Worm (Caenorhabditis elegans) whole organism, L3 larva: ENCODE measurements around the gene T21B6.3.

Experiments used
- ZK546.5 ChIP-seq: sonication (generic microtip); optimal IDR thresholded peaks from 2 replicates; lab custom pipeline; 2017; ENCODE audit warnings: missing biosample characterization, missing genetic modification characterization
- ceh-16 ChIP-seq: sonication (generic microtip); optimal IDR thresholded peaks from 2 replicates; lab custom pipeline; 2017; ENCODE audit warnings: missing biosample characterization, missing genetic modification characterization
- ceh-28 ChIP-seq: fragments of 150-350 bp; optimal IDR thresholded peaks from 2 replicates; lab custom pipeline; 2014; ENCODE audit warnings: missing biosample characterization, missing genetic modification reagents, missing genetic modification characterization
- ceh-82 ChIP-seq: fragments of 150-350 bp; optimal IDR thresholded peaks from 2 replicates; lab custom pipeline; 2014; ENCODE audit warnings: missing biosample characterization, missing genetic modification characterization
- egl-27 ChIP-seq: sonication (generic microtip); optimal IDR thresholded peaks from 4 replicates; lab custom pipeline; 2017; ENCODE audit warnings: missing biosample characterization, missing genetic modification reagents, missing genetic modification characterization
- elt-1 ChIP-seq: fragments of 150-350 bp; optimal IDR thresholded peaks from 2 replicates; lab custom pipeline; 2014; ENCODE audit warnings: missing biosample characterization, missing genetic modification characterization
- elt-2 ChIP-seq: sonication (generic microtip); optimal IDR thresholded peaks from 2 replicates; lab custom pipeline; 2016; ENCODE audit warnings: missing genetic modification reagents, mild to moderate bottlenecking, missing genetic modification characterization, missing compliant biosample characterization
- elt-3 ChIP-seq, 3 experiments: fragments of 150-350 bp in 1 of 3; sonication (generic microtip) in 2 of 3; optimal IDR thresholded peaks; 2 replicates in 2 of 3; 4 replicates in 1 of 3; lab custom pipeline; 2014 to 2017; ENCODE audit warnings: missing biosample characterization in 3 of 3, missing genetic modification characterization in 3 of 3
- eor-1 ChIP-seq, 2 experiments: fragments of 150-350 bp; optimal IDR thresholded peaks; 2 replicates each; lab custom pipeline; 2014 to 2018; ENCODE audit warnings: missing biosample characterization in 2 of 2, missing genetic modification characterization in 2 of 2
- fkh-10 ChIP-seq: sonication (generic microtip); optimal IDR thresholded peaks from 2 replicates; lab custom pipeline; 2017; ENCODE audit warnings: missing biosample characterization, missing genetic modification reagents, missing genetic modification characterization
- fkh-2 ChIP-seq: fragments of 150-350 bp; optimal IDR thresholded peaks from 2 replicates; lab custom pipeline; 2014; ENCODE audit warnings: missing biosample characterization, missing genetic modification reagents, missing genetic modification characterization
- fos-1 ChIP-seq: fragments of 150-350 bp; optimal IDR thresholded peaks from 2 replicates; lab custom pipeline; 2014; ENCODE audit warnings: missing biosample characterization, missing genetic modification characterization
- hmg-11 ChIP-seq: sonication (generic microtip); optimal IDR thresholded peaks from 2 replicates; lab custom pipeline; 2016; ENCODE audit warnings: missing genetic modification characterization, missing compliant biosample characterization
- lin-15B ChIP-seq: fragments of 150-350 bp; optimal IDR thresholded peaks from 2 replicates; lab custom pipeline; 2014; ENCODE audit warnings: missing biosample characterization, missing genetic modification characterization
- lin-39 ChIP-seq: fragments of 150-350 bp; optimal IDR thresholded peaks from 2 replicates; lab custom pipeline; 2018; ENCODE audit warnings: missing biosample characterization, missing genetic modification reagents, missing genetic modification characterization
- lsy-12 ChIP-seq: sonication (generic microtip); optimal IDR thresholded peaks from 2 replicates; lab custom pipeline; 2016; ENCODE audit warnings: mild to moderate bottlenecking, missing genetic modification characterization, missing compliant biosample characterization
- mdl-1 ChIP-seq: fragments of 150-350 bp; optimal IDR thresholded peaks from 2 replicates; lab custom pipeline; 2014; ENCODE audit warnings: missing biosample characterization, missing genetic modification characterization
- mml-1 ChIP-seq: fragments of 150-350 bp; sonication (generic microtip); optimal IDR thresholded peaks from 3 replicates; lab custom pipeline; 2014; ENCODE audit warnings: missing biosample characterization, missing genetic modification characterization
- nfya-1 ChIP-seq: sonication (generic microtip); optimal IDR thresholded peaks from 2 replicates; lab custom pipeline; 2017; ENCODE audit warnings: missing genetic modification characterization, mild to moderate bottlenecking, missing compliant biosample characterization, antibody characterized with exemption, moderate library complexity; ENCODE audit not compliant: insufficient read depth
- nhr-12 ChIP-seq: fragments of 150-350 bp; optimal IDR thresholded peaks from 2 replicates; lab custom pipeline; 2014; ENCODE audit warnings: missing biosample characterization, missing genetic modification characterization
- nhr-23 ChIP-seq: fragments of 150-350 bp; optimal IDR thresholded peaks from 2 replicates; lab custom pipeline; 2014; ENCODE audit warnings: missing biosample characterization, missing genetic modification reagents, missing genetic modification characterization
- nhr-237 ChIP-seq: fragments of 150-350 bp; optimal IDR thresholded peaks from 2 replicates; lab custom pipeline; 2014; ENCODE audit warnings: missing biosample characterization, missing genetic modification characterization
- nhr-25 ChIP-seq: sonication (generic microtip); optimal IDR thresholded peaks from 2 replicates; lab custom pipeline; 2017; ENCODE audit warnings: missing biosample characterization, missing genetic modification characterization
- nhr-43 ChIP-seq: sonication (generic microtip); optimal IDR thresholded peaks from 2 replicates; lab custom pipeline; 2016; ENCODE audit warnings: mild to moderate bottlenecking, missing genetic modification characterization, missing compliant biosample characterization; ENCODE audit not compliant: poor library complexity, severe bottlenecking
- nhr-77 ChIP-seq: fragments of 150-350 bp; optimal IDR thresholded peaks from 2 replicates; lab custom pipeline; 2014; ENCODE audit warnings: missing biosample characterization, missing genetic modification characterization
- pha-4 ChIP-seq: fragments of 150-350 bp; optimal IDR thresholded peaks from 2 replicates; lab custom pipeline; 2014; ENCODE audit warnings: missing biosample characterization, missing genetic modification reagents, missing genetic modification characterization
- skn-1 ChIP-seq: fragments of 150-350 bp; optimal IDR thresholded peaks from 2 replicates; lab custom pipeline; 2014; ENCODE audit warnings: missing biosample characterization, missing genetic modification characterization
- snpc-4 ChIP-seq: fragments of 150-350 bp; optimal IDR thresholded peaks from 2 replicates; lab custom pipeline; 2014; ENCODE audit warnings: missing biosample characterization, missing genetic modification characterization
- tbx-2 ChIP-seq: sonication (generic microtip); optimal IDR thresholded peaks from 2 replicates; lab custom pipeline; 2016; ENCODE audit warnings: mild to moderate bottlenecking, missing genetic modification characterization, missing compliant biosample characterization
- unc-39 ChIP-seq: sonication (generic microtip); optimal IDR thresholded peaks from 4 replicates; lab custom pipeline; 2017; ENCODE audit warnings: missing biosample characterization, missing genetic modification characterization

The T21B6.3 gene

DNA sequence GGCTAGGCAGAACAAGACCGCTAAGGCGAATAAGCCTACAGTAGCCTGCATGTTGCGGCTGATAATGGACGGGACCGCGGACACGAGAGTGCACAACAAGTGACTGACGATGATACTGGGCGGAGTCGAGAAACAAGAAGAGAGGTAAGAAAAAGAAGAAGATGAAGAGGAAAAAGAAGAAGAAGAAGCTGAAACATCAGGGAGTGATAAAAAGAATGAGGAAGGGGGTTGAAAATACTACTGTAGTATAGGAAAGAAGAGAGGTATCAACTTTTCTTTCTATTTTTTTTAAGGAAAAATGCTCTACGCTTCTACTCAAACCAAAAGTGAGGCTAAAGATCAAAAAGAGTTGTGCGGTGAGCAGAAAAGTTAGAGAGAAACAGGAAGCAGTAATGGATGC is at the start of gene T21B6.3:
TSS of gene T21B6.3 (minus strand) at position 101 of the 400 bp plus-strand sequence.
- TF ChIP-seq lsy-12 (tag; lab: Kevin White, UChicago): no peak
- TF ChIP-seq egl-27 (tag; lab: Kevin White, UChicago): no peak
- TF ChIP-seq elt-1 (tag; lab: Kevin White, UChicago): no peak
- TF ChIP-seq pha-4 (tag; lab: Kevin White, UChicago): no peak
- TF ChIP-seq mml-1 (tag; lab: Kevin White, UChicago): no peak
- TF ChIP-seq unc-39 (tag; lab: Kevin White, UChicago): no peak
- TF ChIP-seq nfya-1 (tag; lab: Kevin White, UChicago): no peak

- no peak for TF ChIP-seq mml-1 (tag; lab: Kevin White, UChicago)
- TF ChIP-seq fkh-10 (GFP tag; lab: Kevin White, UChicago): no peak
- no peak for TF ChIP-seq elt-2 (tag; lab: Kevin White, UChicago)
- no peak for TF ChIP-seq lin-15B (tag; lab: Kevin White, UChicago)
- TF ChIP-seq, all 47 proteins: peak for 0
Observed at ce11 chrX:10992177-10992576, 43.4 kb upstream of the T21B6.3 start, which contains the start of gene ver-3. TSS of gene ver-3 (plus strand) at chrX:10992477.

DNA sequence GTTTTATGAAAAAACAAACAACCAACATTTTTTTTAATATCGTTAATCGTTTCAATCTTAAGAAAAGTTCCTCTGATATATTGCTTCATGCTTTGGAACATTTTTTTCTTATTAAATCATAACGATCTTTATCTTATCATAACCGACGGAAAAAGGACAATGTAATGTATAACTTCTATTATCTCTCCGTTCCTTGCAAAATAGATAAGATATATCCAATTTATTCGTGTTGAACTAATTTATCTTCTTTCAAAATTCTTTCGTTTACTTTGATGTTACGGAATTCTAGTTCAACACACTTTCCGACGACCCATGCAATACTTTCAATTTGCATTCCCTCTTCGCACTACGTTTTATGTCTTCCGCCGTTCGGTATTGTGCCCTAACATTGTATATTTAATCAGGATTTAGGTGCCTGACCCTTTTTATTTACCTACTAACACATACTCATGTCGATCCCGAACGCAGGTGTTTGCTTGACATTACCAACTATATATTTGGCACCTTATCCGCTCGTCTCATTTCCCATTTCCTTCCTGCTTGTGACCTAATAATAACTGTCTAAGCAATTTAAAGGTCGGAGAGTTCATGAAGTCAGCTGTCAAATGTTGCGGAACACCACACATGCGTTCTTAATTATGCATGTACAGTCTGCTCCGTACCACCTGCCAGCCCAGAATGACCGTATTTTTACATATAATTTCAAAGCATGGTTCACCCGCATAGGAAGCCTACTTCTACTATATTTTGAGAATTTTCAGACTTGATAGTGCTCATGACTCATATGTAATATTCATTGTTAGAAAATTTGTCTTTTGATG is 42.8 kb upstream of the T21B6.3 start:
- no peak for TF ChIP-seq hmg-11 (tag; lab: Kevin White, UChicago)
- TF ChIP-seq ceh-28 (tag; lab: Kevin White, UChicago): no peak
- peak in 1 of 3 experiments; percentile 85 for TF ChIP-seq elt-3 (tag; optimal IDR thresholded peaks at IDR 0.05; lab: Kevin White, UChicago)
- TF ChIP-seq pha-4 (tag; lab: Kevin White, UChicago): peak; percentile 5

DNA sequence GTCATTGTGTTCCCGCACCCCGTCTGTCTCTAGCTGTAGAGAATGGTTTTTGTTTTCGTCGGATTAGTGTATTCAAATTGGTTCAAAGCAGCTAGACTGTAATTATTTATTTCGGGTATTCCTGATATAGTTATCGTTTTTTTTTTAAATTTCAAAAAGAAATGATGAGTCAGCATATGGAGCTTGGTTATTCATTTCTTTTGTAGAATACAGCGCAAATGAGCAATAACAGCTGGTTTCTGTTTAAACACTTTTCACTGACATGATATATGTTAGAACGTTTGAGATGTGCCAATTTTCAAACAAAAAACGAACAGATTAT is 42.1 kb upstream of the T21B6.3 start:
- TF ChIP-seq snpc-4 (tag; lab: Kevin White, UChicago): no peak
- TF ChIP-seq nhr-43 (tag; lab: Kevin White, UChicago): no peak
- no peak for TF ChIP-seq ceh-82 (tag; lab: Kevin White, UChicago)
- no peak for TF ChIP-seq nhr-77
- TF ChIP-seq skn-1 (tag; lab: Kevin White, UChicago): no peak
- TF ChIP-seq hmg-11 (tag; lab: Kevin White, UChicago): no peak
- no peak for TF ChIP-seq ZK546.5 (tag; lab: Kevin White, UChicago)
- TF ChIP-seq, all 47 proteins: peak for 0

- TF ChIP-seq pha-4 (tag; lab: Kevin White, UChicago) (peak; percentile 31), nhr-12 (tag; lab: Kevin White, UChicago) (no peak), eor-1 (tag; optimal IDR thresholded peaks at IDR 0.05; lab: Kevin White, UChicago) (no peak), elt-2 (tag; lab: Kevin White, UChicago) (peak; percentile 57)
Observed at ce11 chrX:10990159-10990854, 41.6 kb upstream of the T21B6.3 start.

DNA sequence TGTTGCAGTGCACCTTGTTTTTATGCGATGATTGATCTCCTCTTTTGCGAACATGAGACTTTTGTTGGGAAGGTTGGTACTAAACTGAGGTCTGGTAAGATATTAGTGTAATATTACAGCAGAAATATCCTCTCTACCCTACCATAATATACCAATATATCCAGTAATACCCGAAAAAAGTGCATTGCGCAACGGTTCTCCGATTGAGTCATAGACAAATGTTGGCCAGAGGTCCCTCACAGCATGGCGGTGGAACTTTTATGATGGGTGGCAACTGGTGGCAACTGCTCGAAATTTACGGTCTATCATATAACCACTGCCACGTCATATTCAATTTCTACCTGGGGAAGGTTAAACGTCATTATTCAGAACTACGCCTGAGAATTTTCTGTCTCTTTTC is 40.5 kb upstream of the T21B6.3 start:
- TF ChIP-seq egl-27 (tag; lab: Kevin White, UChicago) (no peak), ceh-28 (tag; lab: Kevin White, UChicago) (no peak), fos-1 (tag; lab: Kevin White, UChicago) (no peak), pha-4 (tag; lab: Kevin White, UChicago) (no peak), nhr-25 (no peak), elt-2 (tag; lab: Kevin White, UChicago) (no peak), hmg-11 (tag; lab: Kevin White, UChicago) (no peak), nfya-1 (tag; lab: Kevin White, UChicago) (no peak), fkh-2 (no peak), ceh-16 (tag; lab: Kevin White, UChicago) (no peak), lin-15B (tag; lab: Kevin White, UChicago) (no peak), tbx-2 (tag; lab: Kevin White, UChicago) (no peak), nhr-237 (tag; lab: Kevin White, UChicago) (no peak), mdl-1 (tag; lab: Kevin White, UChicago) (no peak), elt-3 (tag; optimal IDR thresholded peaks at IDR 0.05; lab: Kevin White, UChicago) (no peak), lin-39 (tag; lab: Kevin White, UChicago) (no peak), elt-1 (tag; lab: Kevin White, UChicago) (no peak), fkh-10 (GFP tag; lab: Kevin White, UChicago) (no peak), nhr-23 (tag; lab: Kevin White, UChicago) (no peak)
